Worm (Caenorhabditis elegans): ENCODE results near the gene gst-19.

DNA sequence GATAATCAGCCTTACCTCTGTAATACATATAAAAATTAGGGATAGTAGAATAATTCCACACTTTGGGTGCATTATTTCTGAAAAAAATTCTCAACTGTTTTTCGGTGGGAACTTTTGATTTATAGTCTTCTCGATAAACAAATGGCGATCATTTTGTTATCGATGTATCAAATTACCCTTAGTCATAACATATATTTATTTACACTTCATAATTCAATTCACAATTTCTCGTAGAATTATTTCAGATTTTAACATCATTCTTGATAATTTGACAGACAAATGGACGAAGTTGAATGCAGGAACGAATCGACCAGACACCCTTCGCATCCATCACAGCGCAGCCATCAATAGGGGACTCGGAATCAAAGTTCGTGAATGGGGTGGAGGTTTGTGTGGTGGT lies 36.5 kb downstream of the gst-19 start, which contains the start of gene clec-145:
- TF ChIP-seq klf-2 (GFP tag; conservative IDR thresholded peaks at IDR 0.05) (no peak), flt-1 (GFP tag; IDR thresholded peaks at IDR 0.05) (no peak), ztf-29 (GFP tag; IDR thresholded peaks at IDR 0.05) (no peak), ztf-23 (GFP tag; IDR thresholded peaks at IDR 0.05) (no peak), ref-1 (GFP tag; conservative IDR thresholded peaks at IDR 0.05) (no peak), T22C8.4 (GFP tag; IDR thresholded peaks at IDR 0.05) (no peak), cog-1 (tag; optimal IDR thresholded peaks at IDR 0.05) (no peak), med-1 (GFP tag; optimal IDR thresholded peaks at IDR 0.05; ENCODE audit: insufficient read depth) (no peak)

Data from whole organism, midembryonic.